Fruit fly (Drosophila melanogaster) whole organism, embryonic: ENCODE results near the gene sloth1.

Experiments
- Asciz ChIP-seq: fragments of 200-800 bp; sonication (Bioruptor generic); optimal IDR thresholded peaks from 2 replicates; lab custom pipeline; 2017; ENCODE audit warnings: missing biosample characterization, mild to moderate bottlenecking, missing genetic modification characterization, missing genetic modification reagents
- CG10543 ChIP-seq: fragments of 200-800 bp; sonication (Bioruptor generic); optimal IDR thresholded peaks from 3 replicates; lab custom pipeline; 2017; ENCODE audit warnings: missing biosample characterization, mild to moderate bottlenecking, missing genetic modification characterization, moderate library complexity
- CG12236 ChIP-seq: fragments of 200-800 bp; sonication (Bioruptor generic); optimal IDR thresholded peaks from 2 replicates; lab custom pipeline; 2016; ENCODE audit warnings: missing biosample characterization, missing genetic modification characterization
- CG12744 ChIP-seq: fragments of 200-800 bp; sonication (Bioruptor generic); optimal IDR thresholded peaks from 2 replicates; lab custom pipeline; 2016; ENCODE audit warnings: missing biosample characterization, missing genetic modification characterization
- CG1529 ChIP-seq: fragments of 200-800 bp; sonication (Bioruptor generic); optimal IDR thresholded peaks from 3 replicates; lab custom pipeline; 2018; ENCODE audit warnings: missing biosample characterization, missing genetic modification characterization
- CG1602 ChIP-seq: fragments of 200-800 bp; sonication (Bioruptor generic); optimal IDR thresholded peaks from 3 replicates; lab custom pipeline; 2016; ENCODE audit warnings: missing biosample characterization, missing genetic modification characterization
- CG1792 ChIP-seq: fragments of 200-800 bp; sonication (Bioruptor generic); optimal IDR thresholded peaks from 2 replicates; lab custom pipeline; 2016; ENCODE audit warnings: missing biosample characterization, missing genetic modification characterization
- CG1832 ChIP-seq: fragments of 200-800 bp; sonication (Bioruptor generic); optimal IDR thresholded peaks from 2 replicates; lab custom pipeline; 2017; ENCODE audit warnings: missing biosample characterization, mild to moderate bottlenecking, missing genetic modification characterization, inconsistent platforms
- CG2129 ChIP-seq: fragments of 200-800 bp; sonication (Bioruptor generic); IDR thresholded peaks from 2 replicates; pipeline ENCODE4 v1.3.6; 2022; ENCODE audit warnings: missing biosample characterization, missing genetic modification characterization; ENCODE audit not compliant: partially characterized antibody
- CG2712 ChIP-seq: fragments of 200-800 bp; optimal IDR thresholded peaks from 3 replicates; lab custom pipeline; 2019; ENCODE audit warnings: missing biosample characterization, mild to moderate bottlenecking, missing genetic modification characterization, moderate library complexity
- CG31365 ChIP-seq: fragments of 200-800 bp; sonication (Bioruptor generic); optimal IDR thresholded peaks from 2 replicates; lab custom pipeline; 2018; ENCODE audit warnings: missing biosample characterization, mild to moderate bottlenecking, missing genetic modification characterization
- CG31441 ChIP-seq: fragments of 200-800 bp; sonication (Bioruptor generic); IDR thresholded peaks from 2 replicates; pipeline ENCODE4 v1.3.6; 2022; ENCODE audit warnings: missing biosample characterization, missing genetic modification characterization
- CG43689 ChIP-seq: fragments of 200-800 bp; sonication (Bioruptor generic); IDR thresholded peaks from 2 replicates; pipeline ENCODE4 v1.3.6; 2022; ENCODE audit warnings: missing biosample characterization, missing genetic modification characterization
- CG4707 ChIP-seq: fragments of 200-800 bp; sonication (Bioruptor generic); optimal IDR thresholded peaks from 2 replicates; lab custom pipeline; 2018; ENCODE audit warnings: missing biosample characterization, mild to moderate bottlenecking, missing genetic modification characterization, moderate library complexity
- CG6791 ChIP-seq: fragments of 200-800 bp; sonication (Bioruptor generic); IDR thresholded peaks from 3 replicates; pipeline ENCODE4 v1.3.6; 2022; ENCODE audit warnings: missing biosample characterization, missing genetic modification characterization; ENCODE audit not compliant: partially characterized antibody
- CG7271 ChIP-seq: fragments of 200-800 bp; sonication (Bioruptor generic); optimal IDR thresholded peaks from 2 replicates; lab custom pipeline; 2018; ENCODE audit warnings: missing biosample characterization, mild to moderate bottlenecking, missing genetic modification characterization, moderate library complexity
- CG7786 ChIP-seq: fragments of 200-800 bp; sonication (Bioruptor generic); optimal IDR thresholded peaks from 2 replicates; lab custom pipeline; 2016; ENCODE audit warnings: missing biosample characterization, missing genetic modification characterization
- CoRest ChIP-seq: fragments of 200-800 bp; sonication (Bioruptor generic); optimal IDR thresholded peaks from 3 replicates; lab custom pipeline; 2018; ENCODE audit warnings: missing biosample characterization, mild to moderate bottlenecking, missing genetic modification characterization, moderate library complexity
- D ChIP-seq, 2 experiments: fragments of 200-800 bp in 1 of 2; fragments of >200 bp in 1 of 2; sonication (Bioruptor generic) in 1 of 2; optimal IDR thresholded peaks; 2 replicates in 1 of 2; 3 replicates in 1 of 2; lab custom pipeline; 2017; ENCODE audit warnings: mild to moderate bottlenecking in 1 of 2, missing biosample characterization in 1 of 2, missing genetic modification characterization in 1 of 2, missing genetic modification reagents in 1 of 2
- Dfd ChIP-seq, 2 experiments: fragments of >200 bp; optimal IDR thresholded peaks; 2 replicates each; lab custom pipeline; 2017; ENCODE audit warnings: missing biosample characterization in 2 of 2, missing genetic modification characterization in 2 of 2
- Dp ChIP-seq: fragments of 200-800 bp; sonication (Bioruptor generic); optimal IDR thresholded peaks from 2 replicates; lab custom pipeline; 2018; ENCODE audit warnings: missing biosample characterization, mild to moderate bottlenecking, missing genetic modification characterization, moderate library complexity
- Drgx ChIP-seq: fragments of 200-800 bp; sonication (Bioruptor generic); IDR thresholded peaks from 2 replicates; pipeline ENCODE4 v1.3.6; 2022; ENCODE audit warnings: missing biosample characterization, missing genetic modification characterization
- Gug ChIP-seq: fragments of 200-800 bp; sonication (Bioruptor generic); IDR thresholded peaks from 4 replicates; pipeline ENCODE4 v1.3.6; 2022; ENCODE audit warnings: missing biosample characterization, missing genetic modification characterization
- HLH54F ChIP-seq: fragments of 200-800 bp; sonication (Bioruptor generic); optimal IDR thresholded peaks from 3 replicates; lab custom pipeline; 2016; ENCODE audit warnings: missing biosample characterization, missing genetic modification characterization
- Mrtf ChIP-seq: fragments of 200-800 bp; sonication (Bioruptor generic); IDR thresholded peaks from 3 replicates; pipeline ENCODE4 v1.3.6; 2022; ENCODE audit warnings: missing biosample characterization, missing genetic modification characterization
- Ravus ChIP-seq: fragments of 200-800 bp; sonication (Bioruptor generic); IDR thresholded peaks from 2 replicates; pipeline ENCODE4 v1.3.6; 2022; ENCODE audit warnings: missing biosample characterization, missing genetic modification characterization
- Side ChIP-seq: fragments of 200-800 bp; sonication (Bioruptor generic); optimal IDR thresholded peaks from 2 replicates; lab custom pipeline; 2016; ENCODE audit warnings: missing biosample characterization, missing genetic modification characterization
- Vsx1 ChIP-seq: fragments of 200-800 bp; sonication (Bioruptor generic); optimal IDR thresholded peaks from 2 replicates; lab custom pipeline; 2017; ENCODE audit warnings: missing biosample characterization, mild to moderate bottlenecking, missing genetic modification characterization, missing genetic modification reagents
- abd-A ChIP-seq: fragments of 200-800 bp; sonication (Bioruptor generic); optimal IDR thresholded peaks from 3 replicates; lab custom pipeline; 2019; ENCODE audit warnings: missing biosample characterization, mild to moderate bottlenecking, missing genetic modification characterization, moderate library complexity
- al ChIP-seq: fragments of 200-800 bp; sonication (Bioruptor generic); IDR thresholded peaks from 2 replicates; pipeline ENCODE4 v1.3.6; 2022; ENCODE audit warnings: missing biosample characterization, missing genetic modification characterization
- bab2 ChIP-seq: fragments of 200-800 bp; sonication (Bioruptor generic); optimal IDR thresholded peaks from 2 replicates; lab custom pipeline; 2016; ENCODE audit warnings: missing biosample characterization, missing genetic modification characterization
- bowl ChIP-seq: fragments of 200-800 bp; sonication (Bioruptor generic); IDR thresholded peaks from 2 replicates; pipeline ENCODE4 v1.3.6; 2022; ENCODE audit warnings: missing biosample characterization, missing genetic modification characterization
- cad ChIP-seq: fragments of >200 bp; optimal IDR thresholded peaks from 2 replicates; lab custom pipeline; 2017; ENCODE audit warnings: missing biosample characterization, missing genetic modification characterization
- ci ChIP-seq: fragments of 200-800 bp; sonication (Bioruptor generic); IDR thresholded peaks from 3 replicates; pipeline ENCODE4 v1.3.6; 2022; ENCODE audit warnings: missing biosample characterization, missing genetic modification characterization
- disco-r ChIP-seq: fragments of 200-800 bp; sonication (Bioruptor generic); optimal IDR thresholded peaks from 2 replicates; lab custom pipeline; 2016; ENCODE audit warnings: missing biosample characterization, missing genetic modification characterization
- exex ChIP-seq: fragments of 200-800 bp; sonication (Bioruptor generic); optimal IDR thresholded peaks from 4 replicates; lab custom pipeline; 2018; ENCODE audit warnings: missing biosample characterization, mild to moderate bottlenecking, missing genetic modification characterization, moderate library complexity
- eyg ChIP-seq: fragments of 200-800 bp; sonication (Bioruptor generic); optimal IDR thresholded peaks from 3 replicates; lab custom pipeline; 2016; ENCODE audit warnings: missing biosample characterization, missing genetic modification characterization
- gce ChIP-seq: fragments of 200-800 bp; sonication (Bioruptor generic); IDR thresholded peaks from 3 replicates; pipeline ENCODE4 v1.3.6; 2022; ENCODE audit warnings: missing biosample characterization, missing genetic modification characterization
- gem ChIP-seq: fragments of 200-800 bp; sonication (Bioruptor generic); optimal IDR thresholded peaks from 2 replicates; lab custom pipeline; 2019; ENCODE audit warnings: missing biosample characterization, mild to moderate bottlenecking, missing genetic modification characterization, moderate library complexity
- gro ChIP-seq: fragments of 200-800 bp; sonication (Bioruptor generic); optimal IDR thresholded peaks from 2 replicates; lab custom pipeline; 2016; ENCODE audit warnings: missing biosample characterization, missing genetic modification characterization
- hbn ChIP-seq: fragments of 200-800 bp; sonication (Bioruptor generic); IDR thresholded peaks from 2 replicates; pipeline ENCODE4 v1.3.6; 2022; ENCODE audit warnings: missing biosample characterization, missing genetic modification characterization; ENCODE audit not compliant: partially characterized antibody
- hkb ChIP-seq, 2 experiments: fragments of 200-800 bp in 1 of 2; fragments of >200 bp in 1 of 2; sonication (Bioruptor generic) in 1 of 2; IDR thresholded peaks in 1 of 2; optimal IDR thresholded peaks in 1 of 2; 2 replicates each; pipeline versions ENCODE4 v1.3.6 to Lab custom; 2017 to 2022; ENCODE audit warnings: missing biosample characterization in 1 of 2, missing genetic modification characterization in 1 of 2
- klu ChIP-seq: fragments of 200-800 bp; sonication (Bioruptor generic); IDR thresholded peaks from 2 replicates; pipeline ENCODE4 v1.3.6; 2022; ENCODE audit warnings: missing biosample characterization, missing genetic modification characterization
- lbe ChIP-seq: fragments of 200-800 bp; sonication (Bioruptor generic); optimal IDR thresholded peaks from 2 replicates; lab custom pipeline; 2016; ENCODE audit warnings: missing biosample characterization, mild to moderate bottlenecking, missing genetic modification characterization
- mam ChIP-seq: fragments of 200-800 bp; sonication (Bioruptor generic); optimal IDR thresholded peaks from 3 replicates; lab custom pipeline; 2016; ENCODE audit warnings: missing biosample characterization, missing genetic modification characterization
- prd ChIP-seq, 3 experiments: fragments of >200 bp in 2 of 3; fragments of 200-800 bp in 1 of 3; sonication (Bioruptor generic) in 1 of 3; optimal IDR thresholded peaks in 2 of 3; IDR thresholded peaks in 1 of 3; 2 replicates in 2 of 3; 3 replicates in 1 of 3; pipeline versions ENCODE4 v1.3.6 to Lab custom; 2017 to 2022; ENCODE audit warnings: missing biosample characterization in 1 of 3, missing genetic modification characterization in 1 of 3
- repo ChIP-seq: fragments of 200-800 bp; sonication (Bioruptor generic); optimal IDR thresholded peaks from 2 replicates; lab custom pipeline; 2016; ENCODE audit warnings: missing biosample characterization, missing genetic modification characterization
- sd ChIP-seq: fragments of 200-800 bp; sonication (Bioruptor generic); optimal IDR thresholded peaks from 3 replicates; lab custom pipeline; 2018; ENCODE audit warnings: missing biosample characterization, mild to moderate bottlenecking, missing genetic modification characterization, moderate library complexity
- sens ChIP-seq: fragments of 200-800 bp; sonication (Bioruptor generic); peaks from one replicate; lab custom pipeline; 2016; ENCODE audit warnings: missing biosample characterization, missing genetic modification characterization
- zfh1 ChIP-seq: fragments of 200-800 bp; sonication (Bioruptor generic); IDR thresholded peaks from 3 replicates; pipeline ENCODE4 v1.3.6; 2022; ENCODE audit warnings: missing biosample characterization, missing genetic modification characterization

Gene sloth1

DNA sequence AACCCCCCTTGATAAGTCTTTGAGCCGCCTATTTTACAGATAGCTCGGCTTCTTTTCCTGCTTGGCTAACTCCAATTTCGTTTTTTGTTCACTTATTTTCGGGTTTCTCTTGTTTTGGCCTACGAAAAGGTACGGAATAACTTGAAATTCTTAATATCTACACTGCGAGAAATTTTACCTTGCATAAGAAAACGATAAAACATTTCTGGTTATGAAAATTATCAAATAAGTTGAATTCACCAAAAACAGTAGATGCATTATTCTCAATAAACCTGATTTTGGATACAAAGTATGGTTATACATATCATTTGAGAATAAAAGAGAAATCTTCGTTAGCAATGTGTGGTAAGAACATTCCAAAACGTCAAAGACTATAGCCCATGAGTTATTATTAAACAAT is 29.1 kb upstream of the sloth1 start (continued):
- TF ChIP-seq lbe (GFP tag; lab: Kevin White, UChicago) (no peak), disco-r (GFP tag; lab: Kevin White, UChicago) (no peak), exex (no peak), eyg (GFP tag; lab: Kevin White, UChicago) (no peak), CG2129 (GFP tag; lab: Robert Waterston, UW) (no peak), hkb (optimal IDR thresholded peaks at IDR 0.05; lab: Kevin White, UChicago) (no peak), hkb (GFP tag; IDR thresholded peaks at IDR 0.05; lab: Robert Waterston, UW) (no peak), CG4707 (GFP tag; lab: Kevin White, UChicago) (peak; percentile 2), cad (no peak), bowl (no peak), CG6791 (GFP tag; lab: Robert Waterston, UW) (no peak), CG43689 (GFP tag; lab: Robert Waterston, UW) (no peak), ci (0 out of 3 replicates have a peak, but pooled peaks have one; percentile 11), sd (no peak), abd-A (tag; lab: Kevin White, UChicago) (no peak), repo (GFP tag; lab: Kevin White, UChicago) (no peak), Gug (GFP tag; lab: Robert Waterston, UW) (no peak), prd (optimal IDR thresholded peaks at IDR 0.05; lab: Kevin White, UChicago) (no peak), prd (GFP tag; IDR thresholded peaks at IDR 0.05; lab: Robert Waterston, UW) (no peak; the same call in 2 of the 3 replicates), klu (GFP tag; lab: Robert Waterston, UW) (no peak), CG31365 (tag; lab: Kevin White, UChicago) (no peak), CG1792 (GFP tag; lab: Kevin White, UChicago) (peak; percentile 32), gem (peak; percentile 73), CoRest (tag; lab: Kevin White, UChicago) (peak; percentile 54), Vsx1 (no peak), bab2 (GFP tag; lab: Kevin White, UChicago) (no peak), Side (no peak), CG12744 (GFP tag; lab: Kevin White, UChicago) (no peak), Dfd (GFP tag; optimal IDR thresholded peaks at IDR 0.05; lab: Kevin White, UChicago) (no peak), Mrtf (GFP tag; lab: Robert Waterston, UW) (no peak), HLH54F (GFP tag; lab: Kevin White, UChicago) (no peak), sens (GFP tag; lab: Kevin White, UChicago) (peak; percentile 75), Asciz (GFP tag; lab: Kevin White, UChicago) (peak; percentile 29), CG7271 (no peak), Ravus (GFP tag; lab: Robert Waterston, UW) (no peak), mam (GFP tag; lab: Kevin White, UChicago) (no peak), CG2712 (tag; lab: Kevin White, UChicago) (peak; percentile 64), gce (GFP tag; lab: Robert Waterston, UW) (no peak), CG1529 (no peak), Drgx (GFP tag; lab: Robert Waterston, UW) (no peak), gro (GFP tag; lab: Kevin White, UChicago) (no peak), al (GFP tag; lab: Robert Waterston, UW) (no peak), D (optimal IDR thresholded peaks at IDR 0.05; lab: Kevin White, UChicago) (no peak), D (GFP tag; optimal IDR thresholded peaks at IDR 0.05; lab: Kevin White, UChicago) (peak; percentile 35), CG10543 (no peak), CG12236 (GFP tag; lab: Kevin White, UChicago) (no peak), CG1602 (GFP tag; lab: Kevin White, UChicago) (no peak), CG1832 (GFP tag; lab: Kevin White, UChicago) (no peak), Dp (GFP tag; lab: Kevin White, UChicago) (no peak), zfh1 (GFP tag; lab: Robert Waterston, UW) (no peak), hbn (no peak), CG7786 (GFP tag; lab: Kevin White, UChicago) (no peak), CG31441 (GFP tag; lab: Robert Waterston, UW) (0 out of 2 replicates have a peak, but pooled peaks have one; percentile 12)
